Fruit fly (Drosophila melanogaster) whole organism, wandering third instar larva: ENCODE data around the gene fmt.
A peak's percentile ranks its signal among the peaks of the same experiment; 100 is the strongest.

Experiments
- Abd-B ChIP-seq: fragments of >200 bp; optimal IDR thresholded peaks from 2 replicates; lab custom pipeline; 2017; ENCODE audit warnings: missing biosample characterization, missing genetic modification characterization
- CG32264 ChIP-seq: fragments of 200-800 bp; sonication (Bioruptor generic); optimal IDR thresholded peaks from 2 replicates; lab custom pipeline; 2016; ENCODE audit warnings: missing biosample characterization, missing genetic modification characterization
- CG9705 ChIP-seq: fragments of 200-800 bp; sonication (Bioruptor generic); optimal IDR thresholded peaks from 2 replicates; lab custom pipeline; 2018; ENCODE audit warnings: missing biosample characterization, mild to moderate bottlenecking, missing genetic modification characterization
- CrebA ChIP-seq: fragments of 200-800 bp; sonication (Bioruptor generic); optimal IDR thresholded peaks from 2 replicates; lab custom pipeline; 2016; ENCODE audit warnings: missing biosample characterization, mild to moderate bottlenecking, missing genetic modification characterization, borderline replicate concordance
- Dfd ChIP-seq: fragments of >200 bp; optimal IDR thresholded peaks from 2 replicates; lab custom pipeline; 2017; ENCODE audit warnings: missing biosample characterization, missing genetic modification characterization
- Dif ChIP-seq: fragments of 200-275, 200-300 bp; sonication (Bioruptor generic); optimal IDR thresholded peaks from 2 replicates; lab custom pipeline; 2018; ENCODE audit warnings: missing biosample characterization, missing genetic modification characterization; ENCODE audit not compliant: partially characterized antibody
- GATAd ChIP-seq: sonication (Bioruptor generic); optimal IDR thresholded peaks from 2 replicates; lab custom pipeline; 2016; ENCODE audit warnings: missing biosample characterization, missing genetic modification characterization
- HLH106 ChIP-seq: fragments of 200-800 bp; optimal IDR thresholded peaks from 3 replicates; lab custom pipeline; 2019; ENCODE audit warnings: missing biosample characterization, mild to moderate bottlenecking, missing genetic modification characterization, moderate library complexity
- Hnf4 ChIP-seq: fragments of 200-800 bp; sonication (Bioruptor generic); optimal IDR thresholded peaks from 2 replicates; lab custom pipeline; 2016; ENCODE audit warnings: missing biosample characterization, mild to moderate bottlenecking, missing genetic modification characterization
- Hr78 ChIP-seq: fragments of >200 bp; optimal IDR thresholded peaks from 2 replicates; lab custom pipeline; 2017; ENCODE audit warnings: missing biosample characterization, missing genetic modification characterization
- Hr83 ChIP-seq: fragments of 200-300 bp; sonication (Bioruptor generic); optimal IDR thresholded peaks from 2 replicates; lab custom pipeline; 2016; ENCODE audit warnings: missing biosample characterization, mild to moderate bottlenecking, missing genetic modification characterization, moderate library complexity; ENCODE audit not compliant: poor library complexity, severe bottlenecking
- Jra ChIP-seq: sonication (Bioruptor generic); optimal IDR thresholded peaks from 2 replicates; lab custom pipeline; 2016; ENCODE audit warnings: missing biosample characterization, missing genetic modification characterization
- Mio ChIP-seq: sonication (Bioruptor generic); optimal IDR thresholded peaks from 2 replicates; lab custom pipeline; 2016; ENCODE audit warnings: missing biosample characterization, missing genetic modification characterization
- Myc ChIP-seq: fragments of >200 bp; optimal IDR thresholded peaks from 2 replicates; lab custom pipeline; 2017
- N ChIP-seq: fragments of >200 bp; optimal IDR thresholded peaks from 2 replicates; lab custom pipeline; 2018; ENCODE audit warnings: missing biosample characterization, missing external identifiers, missing genetic modification characterization
- OdsH ChIP-seq: fragments of 200-800 bp; sonication (Bioruptor generic); optimal IDR thresholded peaks from 2 replicates; lab custom pipeline; 2016; ENCODE audit warnings: missing biosample characterization, mild to moderate bottlenecking, missing genetic modification characterization
- Rel ChIP-seq, 2 experiments: fragments of 200-800 bp; sonication (Bioruptor generic) in 1 of 2; optimal IDR thresholded peaks; 2 replicates in 1 of 2; 3 replicates in 1 of 2; lab custom pipeline; 2016 to 2019; ENCODE audit warnings: mild to moderate bottlenecking in 2 of 2, missing biosample characterization in 2 of 2, missing genetic modification characterization in 2 of 2, moderate library complexity in 1 of 2
- Sp1 ChIP-seq: fragments of 200-800 bp; sonication (Bioruptor generic); optimal IDR thresholded peaks from 3 replicates; lab custom pipeline; 2019; ENCODE audit warnings: missing biosample characterization, mild to moderate bottlenecking, missing genetic modification characterization, moderate library complexity
- Vsx2 ChIP-seq: fragments of 200-300, 225-300 bp; sonication (Bioruptor generic); optimal IDR thresholded peaks from 2 replicates; lab custom pipeline; 2018; ENCODE audit warnings: missing biosample characterization, missing genetic modification characterization; ENCODE audit not compliant: partially characterized antibody
- br ChIP-seq: fragments of 200-800 bp; sonication (Bioruptor generic); optimal IDR thresholded peaks from 2 replicates; lab custom pipeline; 2016; ENCODE audit warnings: missing biosample characterization, missing genetic modification characterization
- brk ChIP-seq: fragments of 200-800 bp; sonication (Bioruptor generic); optimal IDR thresholded peaks from 2 replicates; lab custom pipeline; 2016; ENCODE audit warnings: missing biosample characterization, mild to moderate bottlenecking, missing genetic modification characterization
- dl ChIP-seq, 2 experiments: fragments of 175-275, 200-275 bp in 1 of 2; fragments of 200-275 bp in 1 of 2; sonication (Bioruptor generic); optimal IDR thresholded peaks; lab custom pipeline; 2018; ENCODE audit warnings: mild to moderate bottlenecking in 2 of 2, missing biosample characterization in 2 of 2, missing genetic modification characterization in 2 of 2, moderate library complexity in 2 of 2; ENCODE audit not compliant: partially characterized antibody in 2 of 2, insufficient read depth in 1 of 2
- dmrt93B ChIP-seq: fragments of 200-800 bp; sonication (Bioruptor generic); optimal IDR thresholded peaks from 2 replicates; lab custom pipeline; 2018; ENCODE audit warnings: missing biosample characterization, mild to moderate bottlenecking, missing genetic modification characterization
- dsf ChIP-seq: sonication (Bioruptor generic); optimal IDR thresholded peaks from 2 replicates; lab custom pipeline; 2016; ENCODE audit warnings: missing biosample characterization, missing genetic modification characterization, borderline replicate concordance
- ey ChIP-seq: fragments of 200-800 bp; sonication (Bioruptor generic); optimal IDR thresholded peaks from 2 replicates; lab custom pipeline; 2016; ENCODE audit warnings: missing biosample characterization, missing genetic modification characterization
- foxo ChIP-seq, 2 experiments: fragments of 200-800 bp; sonication (Bioruptor generic); optimal IDR thresholded peaks; 2 replicates in 1 of 2; 3 replicates in 1 of 2; lab custom pipeline; 2016 to 2017; ENCODE audit warnings: missing biosample characterization in 2 of 2, missing genetic modification characterization in 2 of 2
- fru ChIP-seq: fragments of 200-800 bp; sonication (Bioruptor generic); optimal IDR thresholded peaks from 3 replicates; lab custom pipeline; 2016; ENCODE audit warnings: missing biosample characterization, mild to moderate bottlenecking, missing genetic modification characterization
- h ChIP-seq: fragments of 200-800 bp; sonication (Bioruptor generic); optimal IDR thresholded peaks from 3 replicates; lab custom pipeline; 2016; ENCODE audit warnings: missing biosample characterization, mild to moderate bottlenecking, missing genetic modification characterization
- jim ChIP-seq: fragments of 175-275, 200-325 bp; sonication (Bioruptor generic); optimal IDR thresholded peaks from 2 replicates; lab custom pipeline; 2016; ENCODE audit warnings: missing biosample characterization, mild to moderate bottlenecking, missing genetic modification characterization
- lola ChIP-seq: fragments of >200 bp; optimal IDR thresholded peaks from 2 replicates; lab custom pipeline; 2017; ENCODE audit warnings: missing biosample characterization, missing genetic modification characterization
- pan ChIP-seq: fragments of >200 bp; optimal IDR thresholded peaks from 2 replicates; lab custom pipeline; 2017
- psq ChIP-seq: fragments of 200-800 bp; sonication (Bioruptor generic); optimal IDR thresholded peaks from 3 replicates; lab custom pipeline; 2017; ENCODE audit warnings: missing biosample characterization, mild to moderate bottlenecking, missing genetic modification characterization, moderate library complexity
- rgr ChIP-seq: fragments of 200-800 bp; sonication (Bioruptor generic); optimal IDR thresholded peaks from 3 replicates; lab custom pipeline; 2016; ENCODE audit warnings: missing biosample characterization, mild to moderate bottlenecking, missing genetic modification characterization
- sage ChIP-seq: fragments of 200-800 bp; sonication (Bioruptor generic); optimal IDR thresholded peaks from 2 replicates; lab custom pipeline; 2016; ENCODE audit warnings: missing biosample characterization, mild to moderate bottlenecking, missing genetic modification characterization
- sv ChIP-seq: fragments of 200-800 bp; sonication (Bioruptor generic); optimal IDR thresholded peaks from 3 replicates; lab custom pipeline; 2016; ENCODE audit warnings: missing biosample characterization, missing genetic modification characterization
- tai ChIP-seq: sonication (Bioruptor generic); optimal IDR thresholded peaks from 2 replicates; lab custom pipeline; 2016; ENCODE audit warnings: missing biosample characterization, missing genetic modification characterization
- usp ChIP-seq: fragments of >200 bp; optimal IDR thresholded peaks from 2 replicates; lab custom pipeline; 2017; ENCODE audit warnings: missing biosample characterization, missing genetic modification characterization
- woc ChIP-seq: sonication (Bioruptor generic); optimal IDR thresholded peaks from 2 replicates; lab custom pipeline; 2016; ENCODE audit warnings: missing biosample characterization, mild to moderate bottlenecking, missing genetic modification characterization

fmt gene

dm6 chr3L:6192822-6193555, 19.3 kb upstream of the fmt start, which contains the start of the genes Sf3b6 and Tnpo:
Sf3b6 (minus strand) TSS chr3L:6193179.
Tnpo (plus strand) TSS chr3L:6193480.
- TF ChIP-seq Hr83 (GFP tag; lab: Kevin White, UChicago) (peak; percentile 34), Dfd (GFP tag; lab: Kevin White, UChicago) (no peak), OdsH (GFP tag; lab: Kevin White, UChicago) (peak; percentile 80), h (GFP tag; lab: Kevin White, UChicago) (peak; percentile 87), dsf (peak; percentile 55), jim (no peak), usp (GFP tag; lab: Kevin White, UChicago) (no peak), br (GFP tag; lab: Kevin White, UChicago) (no peak), CrebA (GFP tag; lab: Kevin White, UChicago) (no peak), CG32264 (GFP tag; lab: Kevin White, UChicago) (no peak), Vsx2 (no peak), brk (GFP tag; lab: Kevin White, UChicago) (no peak), ey (GFP tag; lab: Kevin White, UChicago) (peak; percentile 80), foxo (GFP tag; optimal IDR thresholded peaks at IDR 0.05; lab: Kevin White, UChicago) (peak in 1 of 2 experiments; percentile 88), Hr78 (no peak), woc (GFP tag; lab: Kevin White, UChicago) (peak; percentile 88), Sp1 (GFP tag; lab: Kevin White, UChicago) (peak; percentile 83), tai (no peak), psq (peak; percentile 83), dmrt93B (peak; percentile 84), Jra (peak; percentile 54), Dif (GFP tag; lab: Kevin White, UChicago) (no peak), sv (GFP tag; lab: Kevin White, UChicago) (peak; percentile 78), lola (GFP tag; lab: Kevin White, UChicago) (no peak), Rel (GFP tag; optimal IDR thresholded peaks at IDR 0.05; lab: Kevin White, UChicago) (no peak), Rel (tag; optimal IDR thresholded peaks at IDR 0.05; lab: Kevin White, UChicago) (peak; percentile 26), HLH106 (tag; lab: Kevin White, UChicago) (peak; percentile 91), CG9705 (GFP tag; lab: Kevin White, UChicago) (peak; percentile 82), rgr (GFP tag; lab: Kevin White, UChicago) (peak; percentile 86), Abd-B (GFP tag; lab: Kevin White, UChicago) (no peak), Myc (peak; percentile 12), Hnf4 (peak; percentile 73), sage (no peak), GATAd (no peak), Mio (GFP tag; lab: Kevin White, UChicago) (no peak), N (GFP tag; lab: Kevin White, UChicago) (no peak)
- TF ChIP-seq, all 38 proteins: peak for 18

DNA sequence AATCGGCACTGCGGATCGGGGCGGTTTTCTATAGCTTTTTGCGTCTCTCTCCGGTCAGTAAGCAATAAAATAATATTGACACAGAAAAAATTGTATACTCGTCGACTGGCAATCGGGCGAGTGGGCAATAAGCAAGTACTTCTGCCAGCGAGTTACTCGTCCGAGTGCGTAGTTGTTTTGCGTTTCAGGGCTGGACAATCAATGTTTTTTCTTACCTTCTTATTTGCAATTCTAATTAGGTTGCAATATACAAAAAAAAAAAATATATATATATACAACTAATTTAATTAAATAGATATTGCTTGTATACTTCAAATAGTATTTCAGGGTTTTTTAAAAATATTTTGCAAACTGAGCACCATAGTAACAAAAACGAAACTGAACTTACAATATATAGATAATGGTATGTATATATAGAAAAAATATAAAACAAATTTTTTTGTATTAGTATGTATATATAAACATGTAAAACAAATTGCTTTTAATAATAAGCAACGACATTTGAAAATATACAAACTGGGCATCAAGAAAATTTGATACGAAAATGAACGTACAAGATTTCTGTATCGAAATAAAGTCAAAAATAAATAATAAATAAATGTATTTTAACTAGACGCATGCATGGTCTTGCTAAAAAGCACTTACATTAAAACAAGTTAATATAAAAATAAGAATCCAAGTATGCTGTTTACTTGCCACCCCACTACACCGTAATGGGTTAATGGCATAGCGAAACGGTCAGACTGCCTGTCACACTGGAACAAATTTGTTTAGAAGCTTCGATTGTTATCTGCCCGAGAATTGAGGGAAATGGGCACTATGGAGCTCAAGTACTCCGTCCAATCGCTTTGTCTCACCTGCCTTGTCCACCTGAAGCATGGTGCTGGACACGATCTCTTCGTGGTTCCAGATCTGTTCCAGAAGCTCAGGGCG, 15.6 kb upstream of the fmt start, which contains the start of the genes D19A and CG7386:
D19A (minus strand) TSS at position 129 of the 933 bp plus-strand sequence.
CG7386 (plus strand) TSS at position 751 of the 933 bp plus-strand sequence.
- TF ChIP-seq Dif (GFP tag; lab: Kevin White, UChicago) (peak; percentile 91), brk (GFP tag; lab: Kevin White, UChicago) (no peak), Hr78 (no peak), HLH106 (tag; lab: Kevin White, UChicago) (peak; percentile 39), usp (GFP tag; lab: Kevin White, UChicago) (no peak), dsf (no peak), lola (GFP tag; lab: Kevin White, UChicago) (no peak), tai (no peak), Abd-B (GFP tag; lab: Kevin White, UChicago) (no peak), dl (GFP tag; optimal IDR thresholded peaks at IDR 0.05; lab: Kevin White, UChicago; ENCODE audit: insufficient read depth in 1 of 2, partially characterized antibody in 2 of 2) (peak in 1 of 2 experiments; percentile 28), sv (GFP tag; lab: Kevin White, UChicago) (peak; percentile 65), jim (no peak), Dfd (GFP tag; lab: Kevin White, UChicago) (no peak), fru (GFP tag; lab: Kevin White, UChicago) (peak; percentile 24), N (GFP tag; lab: Kevin White, UChicago) (no peak), Sp1 (GFP tag; lab: Kevin White, UChicago) (peak; percentile 65), Myc (peak; percentile 30), Vsx2 (peak; percentile 96), h (GFP tag; lab: Kevin White, UChicago) (peak; percentile 58), Hr83 (GFP tag; lab: Kevin White, UChicago) (peak; percentile 91), CG9705 (GFP tag; lab: Kevin White, UChicago) (peak; percentile 45), Jra (no peak), CG32264 (GFP tag; lab: Kevin White, UChicago) (no peak), Mio (GFP tag; lab: Kevin White, UChicago) (no peak), Hnf4 (peak; percentile 66), br (GFP tag; lab: Kevin White, UChicago) (peak; percentile 51), sage (no peak), ey (GFP tag; lab: Kevin White, UChicago) (peak; percentile 47), Rel (GFP tag; optimal IDR thresholded peaks at IDR 0.05; lab: Kevin White, UChicago) (no peak), Rel (tag; optimal IDR thresholded peaks at IDR 0.05; lab: Kevin White, UChicago) (peak; percentile 24), foxo (GFP tag; optimal IDR thresholded peaks at IDR 0.05; lab: Kevin White, UChicago) (peak in 1 of 2 experiments; percentile 70), pan (no peak), woc (GFP tag; lab: Kevin White, UChicago) (peak; percentile 79), psq (peak; percentile 55), OdsH (GFP tag; lab: Kevin White, UChicago) (peak; percentile 28), dmrt93B (no peak), CrebA (GFP tag; lab: Kevin White, UChicago) (no peak)
